Fruit fly (Drosophila melanogaster): Measurements from ENCODE around the gene Gabat.

Gene Gabat

dm6 chr3L:20003235-20003493 is 2.7 kb upstream of the Gabat start (continued):
- no peak for TF ChIP-seq dmrt11E (tag; optimal IDR thresholded peaks at IDR 0.05)
- TF ChIP-seq tna (GFP tag; IDR thresholded peaks at IDR 0.05; ENCODE audit: partially characterized antibody), result no peak
- TF ChIP-seq ham (GFP tag; IDR thresholded peaks at IDR 0.05), result no peak
- TF ChIP-seq CG15514 (GFP tag; optimal IDR thresholded peaks at IDR 0.05), result no peak
- no peak for TF ChIP-seq Trl (optimal IDR thresholded peaks at IDR 0.05)
- no peak for TF ChIP-seq Trl (GFP tag; optimal IDR thresholded peaks at IDR 0.05)
- TF ChIP-seq CG2712 (tag; optimal IDR thresholded peaks at IDR 0.05), result no peak
- peak; percentile 97 for TF ChIP-seq D19A (tag; optimal IDR thresholded peaks at IDR 0.05)
- no peak for TF ChIP-seq kah (GFP tag; optimal IDR thresholded peaks at IDR 0.05)
- no peak for TF ChIP-seq CG10209 (GFP tag; optimal IDR thresholded peaks at IDR 0.05)
- no peak for TF ChIP-seq phol (tag; optimal IDR thresholded peaks at IDR 0.05)

- TF ChIP-seq H2.0 (GFP tag; IDR thresholded peaks at IDR 0.05) (peak; percentile 89), pum (GFP tag; optimal IDR thresholded peaks at IDR 0.05) (peak; percentile 87), CkIIα-i1 (GFP tag; IDR thresholded peaks at IDR 0.05) (no peak), Xrp1 (GFP tag; IDR thresholded peaks at IDR 0.05) (peak; percentile 93), CG33213 (GFP tag; optimal IDR thresholded peaks at IDR 0.05) (peak; percentile 82), CG1647 (GFP tag; optimal IDR thresholded peaks at IDR 0.05) (peak; percentile 23), crc (GFP tag; optimal IDR thresholded peaks at IDR 0.05) (peak; percentile 69), fd3F (GFP tag; optimal IDR thresholded peaks at IDR 0.05) (peak; percentile 81), p53 (GFP tag; optimal IDR thresholded peaks at IDR 0.05) (peak; percentile 74), CG2678 (tag; optimal IDR thresholded peaks at IDR 0.05) (peak; percentile 94), bcd (GFP tag; optimal IDR thresholded peaks at IDR 0.05) (peak; percentile 89), Ptx1 (GFP tag; IDR thresholded peaks at IDR 0.05) (peak; percentile 92), klu (GFP tag; IDR thresholded peaks at IDR 0.05) (no peak; the same call in 1 of the 2 replicates), CG34376 (GFP tag; optimal IDR thresholded peaks at IDR 0.05) (peak; percentile 81), hb (GFP tag; IDR thresholded peaks at IDR 0.05; ENCODE audit: partially characterized antibody) (no peak), aop (GFP tag; IDR thresholded peaks at IDR 0.05) (no peak), CG17829 (tag; optimal IDR thresholded peaks at IDR 0.05) (peak; percentile 93), cato (GFP tag; optimal IDR thresholded peaks at IDR 0.05; ENCODE audit: borderline replicate concordance) (peak; percentile 78), MTF-1 (GFP tag; optimal IDR thresholded peaks at IDR 0.05; ENCODE audit: borderline replicate concordance) (peak; percentile 55), Hsf (GFP tag; optimal IDR thresholded peaks at IDR 0.05) (peak; percentile 90), C15 (GFP tag; IDR thresholded peaks at IDR 0.05) (peak; percentile 79; the same call in 1 of the 3 replicates), Adf1 (GFP tag; IDR thresholded peaks at IDR 0.05) (peak; percentile 61), lola (GFP tag; optimal IDR thresholded peaks at IDR 0.05) (peak in 1 of 3 experiments; percentile 88), maf-S (GFP tag; optimal IDR thresholded peaks at IDR 0.05) (peak; percentile 72), gem (tag; optimal IDR thresholded peaks at IDR 0.05) (peak; percentile 96), Pdp1 (GFP tag; optimal IDR thresholded peaks at IDR 0.05) (peak; percentile 85 to 91), seq (GFP tag; IDR thresholded peaks at IDR 0.05) (peak; percentile 89), CG16813 (GFP tag; IDR thresholded peaks at IDR 0.05; ENCODE audit: partially characterized antibody) (0 out of 3 replicates have a peak, but pooled peaks have one; percentile 6), Blimp-1 (GFP tag; optimal IDR thresholded peaks at IDR 0.05) (peak; percentile 83), CG17361 (GFP tag; IDR thresholded peaks at IDR 0.05) (peak; percentile 90), pho (GFP tag; optimal IDR thresholded peaks at IDR 0.05) (peak; percentile 89), schlank (tag; optimal IDR thresholded peaks at IDR 0.05) (peak; percentile 84), Gsc (GFP tag; IDR thresholded peaks at IDR 0.05) (no peak), CG30020 (tag; optimal IDR thresholded peaks at IDR 0.05) (peak; percentile 87), CG3065 (GFP tag; optimal IDR thresholded peaks at IDR 0.05) (peak; percentile 59), corto (GFP tag; optimal IDR thresholded peaks at IDR 0.05) (peak; percentile 52), CG4617 (GFP tag; optimal IDR thresholded peaks at IDR 0.05; ENCODE audit: borderline replicate concordance) (peak; percentile 85), tio (GFP tag; optimal IDR thresholded peaks at IDR 0.05) (peak; percentile 82)
Observed at dm6 chr3L:20002482-20003234, 2.2 kb upstream of the Gabat start, which contains the start of gene CG7668. Gene CG7668 (plus strand): TSS chr3L:20002736.
